Worm (Caenorhabditis elegans) whole organism, mixed stage, embryonic: ENCODE results near the gene irg-8.

Experiments
- M03D4.4 ChIP-seq: sonication (generic microtip); optimal IDR thresholded peaks from 2 replicates; lab custom pipeline; 2017; ENCODE audit warnings: mild to moderate bottlenecking, missing genetic modification characterization, missing compliant biosample characterization
- bed-3 ChIP-seq: fragments of 200-800 bp; sonication (Bioruptor generic); optimal IDR thresholded peaks from 3 replicates; lab custom pipeline; 2018; ENCODE audit warnings: mild to moderate bottlenecking, missing genetic modification characterization, moderate library complexity, missing compliant biosample characterization
- blmp-1 ChIP-seq: fragments of 150-350 bp; optimal IDR thresholded peaks from 2 replicates; lab custom pipeline; 2014; ENCODE audit warnings: missing biosample characterization, missing genetic modification characterization
- ceh-39 ChIP-seq: fragments of 150-350 bp; optimal IDR thresholded peaks from 2 replicates; lab custom pipeline; 2014; ENCODE audit warnings: missing biosample characterization, missing genetic modification characterization
- ceh-43 ChIP-seq: fragments of 200-800 bp; sonication (Bioruptor generic); optimal IDR thresholded peaks from 2 replicates; lab custom pipeline; 2018; ENCODE audit warnings: mild to moderate bottlenecking, missing genetic modification characterization, moderate library complexity, missing compliant biosample characterization
- ceh-83 ChIP-seq: fragments of 200-800 bp; sonication (Bioruptor generic); optimal IDR thresholded peaks from 2 replicates; lab custom pipeline; 2018; ENCODE audit warnings: mild to moderate bottlenecking, missing genetic modification characterization, missing compliant biosample characterization
- ces-1 ChIP-seq: fragments of 150-350 bp; optimal IDR thresholded peaks from 2 replicates; lab custom pipeline; 2014; ENCODE audit warnings: missing biosample characterization, missing genetic modification reagents, missing genetic modification characterization
- cnd-1 ChIP-seq: fragments of 200-800 bp; sonication (Bioruptor generic); optimal IDR thresholded peaks from 2 replicates; lab custom pipeline; 2018; ENCODE audit warnings: mild to moderate bottlenecking, missing genetic modification characterization, missing compliant biosample characterization
- drap-1 ChIP-seq: fragments of 200-800 bp; sonication (Bioruptor generic); optimal IDR thresholded peaks from 3 replicates; lab custom pipeline; 2018; ENCODE audit warnings: mild to moderate bottlenecking, missing genetic modification characterization, missing compliant biosample characterization
- elt-1 ChIP-seq: sonication (generic microtip); optimal IDR thresholded peaks from 2 replicates; lab custom pipeline; 2017; ENCODE audit warnings: missing genetic modification characterization, mild to moderate bottlenecking, missing compliant biosample characterization, antibody characterized with exemption, moderate library complexity, borderline replicate concordance; ENCODE audit not compliant: insufficient read depth
- elt-3 ChIP-seq: fragments of 150-350 bp; optimal IDR thresholded peaks from 2 replicates; lab custom pipeline; 2014; ENCODE audit warnings: missing biosample characterization, missing genetic modification characterization
- flh-1 ChIP-seq: fragments of 200-800 bp; sonication (Bioruptor generic); optimal IDR thresholded peaks from 2 replicates; lab custom pipeline; 2018; ENCODE audit warnings: mild to moderate bottlenecking, missing genetic modification characterization, moderate library complexity, missing compliant biosample characterization
- ham-2 ChIP-seq: fragments of 200-800 bp; sonication (Bioruptor generic); optimal IDR thresholded peaks from 2 replicates; lab custom pipeline; 2018; ENCODE audit warnings: mild to moderate bottlenecking, missing genetic modification characterization, missing compliant biosample characterization
- hlh-1 ChIP-seq: fragments of 150-350 bp; optimal IDR thresholded peaks from 2 replicates; lab custom pipeline; 2014; ENCODE audit warnings: missing biosample characterization, missing genetic modification reagents, missing genetic modification characterization
- lin-13 ChIP-seq: fragments of 150-350 bp; optimal IDR thresholded peaks from 2 replicates; lab custom pipeline; 2014; ENCODE audit warnings: missing biosample characterization, missing genetic modification characterization
- lin-32 ChIP-seq: fragments of 200-800 bp; sonication (Bioruptor generic); optimal IDR thresholded peaks from 2 replicates; lab custom pipeline; 2018; ENCODE audit warnings: mild to moderate bottlenecking, missing genetic modification characterization, missing compliant biosample characterization
- lsy-2 ChIP-seq: fragments of 150-350 bp; optimal IDR thresholded peaks from 2 replicates; lab custom pipeline; 2014; ENCODE audit warnings: missing biosample characterization, missing genetic modification characterization
- mab-5 ChIP-seq: fragments of 150-350 bp; optimal IDR thresholded peaks from 2 replicates; lab custom pipeline; 2014; ENCODE audit warnings: missing biosample characterization, missing genetic modification characterization
- mep-1 ChIP-seq: fragments of 150-350 bp; optimal IDR thresholded peaks from 2 replicates; lab custom pipeline; 2017; ENCODE audit warnings: missing biosample characterization, missing genetic modification reagents, missing genetic modification characterization, inconsistent platforms
- mls-2 ChIP-seq: sonication (generic microtip); optimal IDR thresholded peaks from 2 replicates; lab custom pipeline; 2016; ENCODE audit warnings: mild to moderate bottlenecking, missing genetic modification characterization, moderate library complexity, missing compliant biosample characterization
- nhr-12 ChIP-seq: fragments of 150-350 bp; optimal IDR thresholded peaks from 2 replicates; lab custom pipeline; 2014; ENCODE audit warnings: missing biosample characterization, missing genetic modification characterization
- nhr-2 ChIP-seq: fragments of 150-350 bp; optimal IDR thresholded peaks from 2 replicates; lab custom pipeline; 2014; ENCODE audit warnings: missing biosample characterization, missing genetic modification characterization
- nhr-237 ChIP-seq: fragments of 150-350 bp; optimal IDR thresholded peaks from 2 replicates; lab custom pipeline; 2014; ENCODE audit warnings: missing biosample characterization, missing genetic modification characterization
- nhr-76 ChIP-seq: sonication (generic microtip); optimal IDR thresholded peaks from 2 replicates; lab custom pipeline; 2017; ENCODE audit warnings: missing biosample characterization, missing genetic modification characterization
- snpc-4 ChIP-seq: fragments of 150-350 bp; optimal IDR thresholded peaks from 2 replicates; lab custom pipeline; 2014; ENCODE audit warnings: missing biosample characterization, missing genetic modification characterization
- sptf-1 ChIP-seq: sonication (generic microtip); optimal IDR thresholded peaks from 2 replicates; lab custom pipeline; 2017; ENCODE audit warnings: mild to moderate bottlenecking, missing genetic modification characterization, moderate library complexity, missing compliant biosample characterization
- tbx-8 ChIP-seq: fragments of 200-800 bp; sonication (Bioruptor generic); optimal IDR thresholded peaks from 2 replicates; lab custom pipeline; 2018; ENCODE audit warnings: mild to moderate bottlenecking, missing genetic modification characterization, moderate library complexity, missing compliant biosample characterization
- unc-120 ChIP-seq: sonication (generic microtip); optimal IDR thresholded peaks from 2 replicates; lab custom pipeline; 2017; ENCODE audit warnings: missing genetic modification characterization, missing compliant biosample characterization; ENCODE audit not compliant: poor library complexity, severe bottlenecking
- unc-39 ChIP-seq: fragments of 150-350 bp; optimal IDR thresholded peaks from 2 replicates; lab custom pipeline; 2014; ENCODE audit warnings: missing biosample characterization, missing genetic modification characterization
- unc-62 ChIP-seq: fragments of 150-350 bp; optimal IDR thresholded peaks from 2 replicates; lab custom pipeline; 2014; ENCODE audit warnings: missing biosample characterization, missing genetic modification reagents, missing genetic modification characterization
- zip-8 ChIP-seq: fragments of 150-350 bp; optimal IDR thresholded peaks from 2 replicates; lab custom pipeline; 2014; ENCODE audit warnings: missing biosample characterization, missing genetic modification characterization
- ztf-11 ChIP-seq: fragments of 150-350 bp; optimal IDR thresholded peaks from 2 replicates; lab custom pipeline; 2014; ENCODE audit warnings: missing biosample characterization, missing genetic modification characterization

Gene irg-8

ce11 chrV:412820-413219 is 4.7 kb downstream of the irg-8 start:
- TF ChIP-seq unc-120 (tag; lab: Kevin White, UChicago) = no peak
- TF ChIP-seq drap-1 (GFP tag; lab: Kevin White, UChicago) = no peak

DNA sequence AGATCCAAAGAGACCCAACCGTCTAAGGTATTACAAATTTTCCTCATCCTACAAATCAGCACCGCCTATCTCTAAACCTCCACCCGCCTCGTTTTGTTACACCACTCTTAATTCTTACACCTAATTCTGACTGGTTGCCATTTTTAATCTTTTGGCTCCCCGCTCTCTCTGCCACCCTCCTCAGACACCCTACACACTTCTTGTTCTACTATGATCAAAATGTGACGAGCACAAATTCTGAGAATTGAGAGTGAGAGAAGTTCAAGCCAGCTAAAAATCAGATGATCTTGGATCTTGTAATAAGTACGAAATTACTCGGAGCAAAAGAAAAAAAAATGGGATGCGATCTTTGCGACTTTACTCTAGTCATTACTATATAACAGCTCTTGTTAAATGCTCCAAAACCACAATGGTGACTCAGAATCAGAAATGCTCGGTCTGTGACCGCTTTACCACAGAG is 13.3 kb downstream of the irg-8 start, which contains the start of gene nhr-252:
Gene nhr-252, plus strand, starts transcription at position 410 of the 460 bp plus-strand sequence.
- no peak for TF ChIP-seq sptf-1 (tag; lab: Kevin White, UChicago)
- no peak for TF ChIP-seq ceh-39 (tag; lab: Kevin White, UChicago)
- TF ChIP-seq nhr-2 = no peak
- no peak for TF ChIP-seq ztf-11 (tag; lab: Kevin White, UChicago)
- no peak for TF ChIP-seq zip-8 (tag; lab: Kevin White, UChicago)
- no peak for TF ChIP-seq bed-3 (GFP tag; lab: Kevin White, UChicago)
- TF ChIP-seq lsy-2 (tag; lab: Kevin White, UChicago) = no peak
- no peak for TF ChIP-seq nhr-12 (tag; lab: Kevin White, UChicago)
- TF ChIP-seq elt-1 (tag; lab: Kevin White, UChicago) = no peak

- no peak for TF ChIP-seq mls-2 (tag; lab: Kevin White, UChicago)
- no peak for TF ChIP-seq ceh-83 (GFP tag; lab: Kevin White, UChicago)
- no peak for TF ChIP-seq lsy-2 (tag; lab: Kevin White, UChicago)
- no peak for TF ChIP-seq tbx-8 (GFP tag; lab: Kevin White, UChicago)
- no peak for TF ChIP-seq drap-1 (GFP tag; lab: Kevin White, UChicago)
- TF ChIP-seq elt-1 (tag; lab: Kevin White, UChicago) = no peak
- no peak for TF ChIP-seq ham-2
- TF ChIP-seq unc-62 = no peak
- TF ChIP-seq nhr-237 (tag; lab: Kevin White, UChicago) = no peak
- TF ChIP-seq unc-39 (tag; lab: Kevin White, UChicago) = no peak
- no peak for TF ChIP-seq lin-32
- no peak for TF ChIP-seq mep-1 (tag; lab: Kevin White, UChicago)
- TF ChIP-seq mab-5 (tag; lab: Kevin White, UChicago) = no peak
- no peak for TF ChIP-seq bed-3 (GFP tag; lab: Kevin White, UChicago)
- no peak for TF ChIP-seq unc-120 (tag; lab: Kevin White, UChicago)
- no peak for TF ChIP-seq nhr-2
- TF ChIP-seq cnd-1 (tag; lab: Kevin White, UChicago) = no peak
Measured at ce11 chrV:403028-403427, 14.5 kb downstream of the irg-8 start, which contains the start of gene srh-62. Gene srh-62, minus strand, starts transcription at chrV:403128.

DNA sequence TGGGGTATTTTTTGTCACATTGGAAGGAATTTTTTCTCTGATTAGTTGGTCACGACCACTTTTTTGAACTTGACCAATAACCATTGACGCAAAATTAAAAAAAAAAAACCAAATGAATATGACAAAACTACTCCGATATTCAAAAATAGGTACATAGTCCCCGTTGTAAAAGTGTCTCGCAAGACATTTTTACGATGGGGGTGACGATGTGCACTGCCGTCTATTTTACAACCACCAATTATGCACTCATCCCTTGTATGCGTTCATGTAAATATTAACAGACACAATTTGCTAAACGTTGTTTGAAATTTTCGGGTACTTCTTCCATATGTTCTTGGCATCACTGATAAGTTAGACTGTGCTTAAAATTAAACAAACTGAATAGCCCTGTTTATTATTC is 17.8 kb downstream of the irg-8 start, which contains the start of gene scl-27:
Gene scl-27, plus strand, starts transcription at position 301 of the 400 bp plus-strand sequence.
- TF ChIP-seq bed-3 (GFP tag; lab: Kevin White, UChicago) (no peak), nhr-2 (no peak), ham-2 (no peak), lsy-2 (tag; lab: Kevin White, UChicago) (no peak), ceh-43 (GFP tag; lab: Kevin White, UChicago) (no peak), tbx-8 (GFP tag; lab: Kevin White, UChicago) (no peak), mab-5 (tag; lab: Kevin White, UChicago) (no peak), snpc-4 (no peak), lin-13 (no peak), mls-2 (tag; lab: Kevin White, UChicago) (no peak), nhr-12 (tag; lab: Kevin White, UChicago) (no peak), drap-1 (GFP tag; lab: Kevin White, UChicago) (no peak), sptf-1 (tag; lab: Kevin White, UChicago) (no peak), ztf-11 (tag; lab: Kevin White, UChicago) (no peak), elt-3 (tag; lab: Kevin White, UChicago) (no peak), ces-1 (GFP tag; lab: Kevin White, UChicago) (no peak), nhr-237 (tag; lab: Kevin White, UChicago) (no peak), flh-1 (GFP tag; lab: Kevin White, UChicago) (no peak), mep-1 (tag; lab: Kevin White, UChicago) (no peak)

DNA sequence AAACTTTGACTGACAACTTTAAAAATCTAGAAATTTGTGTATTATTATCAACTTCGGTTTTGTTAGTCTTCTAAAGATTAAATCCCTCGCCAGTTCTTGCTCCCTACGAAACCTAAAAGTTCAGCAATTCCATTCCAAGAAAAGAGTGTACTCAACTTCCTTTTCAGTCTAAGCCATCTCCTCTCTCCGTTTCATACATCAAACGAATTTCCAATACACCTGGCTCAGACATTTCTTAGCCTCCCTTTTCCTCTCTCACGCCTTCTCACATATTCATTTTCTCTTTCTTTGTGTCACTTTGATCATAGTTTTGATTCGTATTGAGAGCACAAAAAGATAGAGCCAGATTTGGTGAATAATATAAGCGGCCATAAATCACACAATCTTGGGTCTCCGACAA is 21.2 kb downstream of the irg-8 start, which contains the start of gene nhr-253:
Gene nhr-253, plus strand, starts transcription at position 285 of the 400 bp plus-strand sequence.
- TF ChIP-seq blmp-1 (tag; lab: Kevin White, UChicago) (no peak), M03D4.4 (tag; lab: Kevin White, UChicago) (no peak), mep-1 (tag; lab: Kevin White, UChicago) (no peak), nhr-76 (tag; lab: Kevin White, UChicago) (no peak), mls-2 (tag; lab: Kevin White, UChicago) (no peak), snpc-4 (no peak), ces-1 (GFP tag; lab: Kevin White, UChicago) (no peak), cnd-1 (tag; lab: Kevin White, UChicago) (no peak), ceh-39 (tag; lab: Kevin White, UChicago) (no peak), elt-3 (tag; lab: Kevin White, UChicago) (no peak), hlh-1 (tag; lab: Kevin White, UChicago) (no peak), unc-120 (tag; lab: Kevin White, UChicago) (no peak), ceh-83 (GFP tag; lab: Kevin White, UChicago) (no peak), lin-13 (no peak), ztf-11 (tag; lab: Kevin White, UChicago) (no peak), zip-8 (tag; lab: Kevin White, UChicago) (no peak), unc-62 (no peak), ham-2 (no peak), tbx-8 (GFP tag; lab: Kevin White, UChicago) (no peak), drap-1 (GFP tag; lab: Kevin White, UChicago) (no peak)
- TF ChIP-seq, all 35 proteins: peak for 0
